Fruit fly (Drosophila melanogaster): ENCODE measurements around the gene Nin.

Gene Nin

DNA sequence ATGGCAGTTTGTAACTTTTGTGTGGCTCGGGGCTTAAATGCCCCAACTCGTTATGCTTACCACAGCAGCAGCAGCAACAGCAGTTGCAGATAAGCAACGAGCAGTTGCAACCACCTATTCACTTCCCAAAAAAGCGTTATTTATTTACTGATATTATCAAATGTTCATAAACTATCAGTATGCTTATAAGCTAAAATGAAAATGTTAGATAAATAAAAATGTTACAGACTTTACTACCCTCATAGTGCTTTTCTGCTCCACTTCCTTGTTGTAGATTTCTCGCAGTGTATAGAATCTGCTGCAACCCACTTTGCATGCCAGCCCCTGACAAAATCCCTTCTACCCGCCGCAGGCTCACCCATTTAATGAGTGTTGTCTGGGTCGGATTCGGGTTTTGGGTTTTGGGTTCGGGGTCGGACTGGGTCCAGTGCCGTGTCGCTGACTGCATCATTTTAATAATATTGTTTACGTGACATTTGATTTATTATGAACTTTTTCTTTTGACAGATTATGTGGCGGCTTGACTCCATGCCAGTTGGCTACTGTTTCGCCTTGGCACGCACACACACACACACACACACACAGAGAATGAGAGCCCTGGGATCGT is 24.1 kb downstream of the Nin start (continued):
- TF ChIP-seq esn (GFP tag; optimal IDR thresholded peaks at IDR 0.05) = peak; percentile 98
- TF ChIP-seq Hr38 (GFP tag; optimal IDR thresholded peaks at IDR 0.05) = no peak
- TF ChIP-seq CG6163 (GFP tag; IDR thresholded peaks at IDR 0.05) = peak; percentile 93
- TF ChIP-seq CG32006 (GFP tag; optimal IDR thresholded peaks at IDR 0.05) = peak; percentile 80
- peak; percentile 93 for TF ChIP-seq CG3032 (tag; optimal IDR thresholded peaks at IDR 0.05)
- peak; percentile 94 for TF ChIP-seq Ets96B (tag; optimal IDR thresholded peaks at IDR 0.05)
- peak; percentile 97 for TF ChIP-seq Hr39 (GFP tag; optimal IDR thresholded peaks at IDR 0.05)
- peak; percentile 75 for TF ChIP-seq fd85E (GFP tag; optimal IDR thresholded peaks at IDR 0.05)
- peak; percentile 99 for TF ChIP-seq vri (GFP tag; optimal IDR thresholded peaks at IDR 0.05)

DNA sequence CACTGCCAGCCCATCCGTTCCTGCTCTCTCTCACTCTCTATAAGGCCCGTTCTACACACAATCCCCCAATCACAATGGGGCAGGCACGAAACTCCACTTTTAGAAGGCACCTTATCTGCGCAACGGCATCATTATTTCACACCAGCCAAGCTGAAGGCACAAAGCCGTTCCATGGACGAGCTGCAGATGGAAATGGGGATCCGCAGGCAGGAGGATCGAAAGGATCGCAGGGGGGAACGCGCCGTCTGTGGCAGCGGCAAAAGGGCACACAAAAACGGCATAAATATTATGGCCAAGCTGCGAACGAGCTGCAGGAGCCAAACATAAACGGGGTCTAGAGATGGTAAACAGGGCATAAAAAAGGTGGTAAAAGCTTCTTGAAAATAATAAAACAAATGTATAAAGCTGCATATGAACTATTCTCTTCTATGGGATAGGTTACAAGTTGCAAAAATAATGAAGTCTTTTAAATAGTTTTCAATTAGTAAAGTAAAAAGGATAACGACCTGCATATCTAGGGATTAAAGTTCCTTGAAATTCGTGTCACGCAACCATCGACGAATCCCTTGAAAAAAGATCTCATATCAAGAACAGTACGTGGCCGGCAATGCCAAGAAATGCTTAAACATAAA is 25.8 kb downstream of the Nin start:
- peak; percentile 76 for TF ChIP-seq Sox102F (GFP tag; optimal IDR thresholded peaks at IDR 0.05)
- TF ChIP-seq CG6854 (GFP tag; optimal IDR thresholded peaks at IDR 0.05) = no peak
- TF ChIP-seq CG6276 (GFP tag; optimal IDR thresholded peaks at IDR 0.05) = no peak
- TF ChIP-seq Lpt (GFP tag; optimal IDR thresholded peaks at IDR 0.05) = no peak
- no peak for TF ChIP-seq CG11294 (GFP tag; IDR thresholded peaks at IDR 0.05)
- peak; percentile 91 for TF ChIP-seq Eip78C (GFP tag)
- peak; percentile 67 for TF ChIP-seq CG6808 (GFP tag; optimal IDR thresholded peaks at IDR 0.05)
- no peak for TF ChIP-seq eg (GFP tag; IDR thresholded peaks at IDR 0.05)
- TF ChIP-seq CG1621 (tag; optimal IDR thresholded peaks at IDR 0.05) = no peak
- peak; percentile 70 for TF ChIP-seq fd59A (GFP tag; optimal IDR thresholded peaks at IDR 0.05)
- peak; percentile 2 for TF ChIP-seq CG32006 (GFP tag; optimal IDR thresholded peaks at IDR 0.05)
- TF ChIP-seq Eip75B (GFP tag; optimal IDR thresholded peaks at IDR 0.05) = peak; percentile 65
- no peak for TF ChIP-seq CG8319 (GFP tag; optimal IDR thresholded peaks at IDR 0.05)
- TF ChIP-seq Sox14 (GFP tag; optimal IDR thresholded peaks at IDR 0.05) = peak; percentile 63
- TF ChIP-seq CG3919 (GFP tag; optimal IDR thresholded peaks at IDR 0.05) = peak; percentile 33
- peak; percentile 69 for TF ChIP-seq CG31627 (GFP tag; optimal IDR thresholded peaks at IDR 0.05)
- peak in 1 of 2 experiments; percentile 48 for TF ChIP-seq salr (GFP tag; optimal IDR thresholded peaks at IDR 0.05)
- peak; percentile 65 to 78 for TF ChIP-seq ss (GFP tag; optimal IDR thresholded peaks at IDR 0.05)
- peak; percentile 52 for TF ChIP-seq CG8632 (GFP tag; optimal IDR thresholded peaks at IDR 0.05)
- TF ChIP-seq pdm3 (GFP tag; optimal IDR thresholded peaks at IDR 0.05) = peak; percentile 60
- TF ChIP-seq Hr38 (GFP tag; optimal IDR thresholded peaks at IDR 0.05) = no peak
- no peak for TF ChIP-seq CG11902 (GFP tag; optimal IDR thresholded peaks at IDR 0.05)
- TF ChIP-seq OdsH (GFP tag; optimal IDR thresholded peaks at IDR 0.05) = peak; percentile 37
- peak; percentile 66 for TF ChIP-seq dsx (GFP tag; optimal IDR thresholded peaks at IDR 0.05; ENCODE audit: poor library complexity, severe bottlenecking)
- peak; percentile 23 for TF ChIP-seq CG7368 (GFP tag; optimal IDR thresholded peaks at IDR 0.05)
- TF ChIP-seq CG11762 (GFP tag; optimal IDR thresholded peaks at IDR 0.05; ENCODE audit: insufficient read depth) = no peak
- peak; percentile 0 for TF ChIP-seq CG16779 (tag; optimal IDR thresholded peaks at IDR 0.05)
- TF ChIP-seq CG6163 (GFP tag; IDR thresholded peaks at IDR 0.05) = no peak
- peak; percentile 71 for TF ChIP-seq lz (GFP tag; optimal IDR thresholded peaks at IDR 0.05)
- peak; percentile 51 for TF ChIP-seq CG34406 (GFP tag; optimal IDR thresholded peaks at IDR 0.05)
- peak; percentile 74 for TF ChIP-seq CG3032 (tag; optimal IDR thresholded peaks at IDR 0.05)
- TF ChIP-seq cyc (GFP tag; optimal IDR thresholded peaks at IDR 0.05) = peak; percentile 55
- peak; percentile 81 for TF ChIP-seq vri (GFP tag; optimal IDR thresholded peaks at IDR 0.05)
- TF ChIP-seq achi (GFP tag; optimal IDR thresholded peaks at IDR 0.05) = peak; percentile 56
- peak; percentile 19 for TF ChIP-seq CG9139 (GFP tag; optimal IDR thresholded peaks at IDR 0.05)
- TF ChIP-seq Gug (GFP tag; IDR thresholded peaks at IDR 0.05) = no peak
- TF ChIP-seq Ets21C (GFP tag; optimal IDR thresholded peaks at IDR 0.05) = peak; percentile 61
- peak; percentile 62 for TF ChIP-seq CG6792 (GFP tag; optimal IDR thresholded peaks at IDR 0.05)
- TF ChIP-seq Blimp-1 (GFP tag; optimal IDR thresholded peaks at IDR 0.05) = peak; percentile 32
- TF ChIP-seq Hr39 (GFP tag; optimal IDR thresholded peaks at IDR 0.05) = peak; percentile 60
- peak; percentile 91 for TF ChIP-seq svp (GFP tag)
- TF ChIP-seq spab (GFP tag; optimal IDR thresholded peaks at IDR 0.05) = peak; percentile 52
- TF ChIP-seq Eip93F (GFP tag; optimal IDR thresholded peaks at IDR 0.05) = peak; percentile 43
- TF ChIP-seq dac (GFP tag; optimal IDR thresholded peaks at IDR 0.05) = no peak
- TF ChIP-seq fd85E (GFP tag; optimal IDR thresholded peaks at IDR 0.05) = no peak

Data from whole organism, prepupa.